In the genomic region with DNA sequence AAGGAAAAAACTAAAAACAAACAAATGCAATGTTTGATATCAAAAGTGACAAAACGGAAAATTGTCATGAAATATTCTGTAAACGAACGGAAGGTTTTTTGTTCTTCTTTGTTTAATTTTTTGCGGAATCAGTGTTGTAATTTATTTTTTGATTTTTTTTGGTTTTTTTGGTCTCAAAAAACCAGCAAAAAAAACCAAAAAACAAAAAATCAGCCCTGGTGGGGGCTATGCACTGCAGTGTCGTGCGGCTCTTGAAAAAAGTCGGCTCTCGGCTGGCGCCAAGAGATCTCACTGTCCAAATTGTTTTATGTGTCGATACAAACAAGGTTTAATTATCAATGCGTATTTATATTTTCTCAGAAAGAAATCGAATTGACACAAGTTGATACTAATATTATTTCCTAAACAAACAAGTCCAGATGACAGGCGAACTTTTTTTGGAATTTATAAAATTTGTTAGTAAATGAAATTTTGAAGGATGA, we compare ENCODE assay signal across 1 worm cellular context.
A peak's percentile ranks its signal among the peaks of the same experiment; 100 is the strongest.
TF ChIP-seq lines count a peak whose summit lies in the region.

No protein-coding gene starts in this region.

TF ChIP-seq in whole organism, L4 larva, 104 proteins besides CTCF, POLR2A, EP300 and RAD21 (continued from another document):
- TF ChIP-seq gei-8 (GFP tag; optimal IDR thresholded peaks at IDR 0.05; lab: Kevin White, UChicago) (peak; percentile 38), dmd-6 (GFP tag; IDR thresholded peaks at IDR 0.05; lab: Robert Waterston, UW) (peak; percentile 39; the same call in 1 of the 2 replicates), saeg-2 (GFP tag; IDR thresholded peaks at IDR 0.05; lab: Robert Waterston, UW) (peak; percentile 58; the same call in 1 of the 2 replicates), skn-1 (tag; optimal IDR thresholded peaks at IDR 0.05; lab: Kevin White, UChicago) (no peak), nhr-77 (tag; optimal IDR thresholded peaks at IDR 0.05; lab: Kevin White, UChicago) (peak; percentile 52), nhr-76 (tag; optimal IDR thresholded peaks at IDR 0.05; lab: Kevin White, UChicago) (no peak), ctbp-1 (GFP tag; IDR thresholded peaks at IDR 0.05; lab: Robert Waterston, UW) (peak; percentile 12; the same call in 1 of the 2 replicates), ceh-28 (tag; optimal IDR thresholded peaks at IDR 0.05; lab: Kevin White, UChicago) (no peak), daf-16 (GFP tag; optimal IDR thresholded peaks at IDR 0.05; lab: Kevin White, UChicago) (no peak), daf-16 (tag; optimal IDR thresholded peaks at IDR 0.05; lab: Kevin White, UChicago) (peak; percentile 31), ztf-11 (tag; optimal IDR thresholded peaks at IDR 0.05; lab: Kevin White, UChicago) (no peak), ZK337.2 (GFP tag; IDR thresholded peaks at IDR 0.05; lab: Robert Waterston, UW) (no peak), nhr-237 (tag; optimal IDR thresholded peaks at IDR 0.05; lab: Kevin White, UChicago) (no peak), nhr-42 (GFP tag; IDR thresholded peaks at IDR 0.05; lab: Robert Waterston, UW) (peak; percentile 40; the same call in 1 of the 2 replicates), madf-5 (GFP tag; IDR thresholded peaks at IDR 0.05; lab: Robert Waterston, UW) (no peak), lin-13 (GFP tag; optimal IDR thresholded peaks at IDR 0.05; lab: Kevin White, UChicago) (no peak), lin-39 (tag; optimal IDR thresholded peaks at IDR 0.05; lab: Kevin White, UChicago) (no peak), nhr-11 (tag; optimal IDR thresholded peaks at IDR 0.05; lab: Kevin White, UChicago) (no peak), egl-27 (tag; optimal IDR thresholded peaks at IDR 0.05; lab: Kevin White, UChicago) (no peak), nhr-41 (GFP tag; IDR thresholded peaks at IDR 0.05; lab: Robert Waterston, UW) (no peak), mep-1 (tag; optimal IDR thresholded peaks at IDR 0.05; lab: Kevin White, UChicago) (peak; percentile 28)
